Worm (Caenorhabditis elegans) whole organism, early embryonic: ENCODE results near the gene Y25C1A.7.

ENCODE experiments used
- ama-1 ChIP-seq: fragments of 150-350 bp; optimal IDR thresholded peaks from 2 replicates; lab custom pipeline; 2014
- tbx-11 ChIP-seq: fragments of 200-800 bp; sonication (Bioruptor generic); IDR thresholded peaks from 2 replicates; pipeline ENCODE4 v1.3.6; 2022; ENCODE audit warnings: missing genetic modification characterization, missing compliant biosample characterization

ce11 chrII:3061605-3062004 lies 9.3 kb downstream of the Y25C1A.7 start:
- TF ChIP-seq ama-1 (lab: Kevin White, UChicago), result no peak
- no peak for TF ChIP-seq tbx-11
